Worm (Caenorhabditis elegans) whole organism, L2 larva: ENCODE data around the gene lpr-4.

Source experiments
- C34F6.9 ChIP-seq: fragments of 150-350 bp; optimal IDR thresholded peaks from 2 replicates; lab custom pipeline; 2014; ENCODE audit warnings: missing biosample characterization, missing genetic modification characterization
- F13H6.1 ChIP-seq: sonication (generic microtip); optimal IDR thresholded peaks from 2 replicates; lab custom pipeline; 2016; ENCODE audit warnings: missing genetic modification characterization, missing compliant biosample characterization
- R02D3.7 ChIP-seq: fragments of 150-350 bp; optimal IDR thresholded peaks from 2 replicates; lab custom pipeline; 2014; ENCODE audit warnings: missing biosample characterization, missing genetic modification characterization
- Y55F3AM.14 ChIP-seq: fragments of 200-800 bp; sonication (Bioruptor generic); optimal IDR thresholded peaks from 2 replicates; lab custom pipeline; 2018; ENCODE audit warnings: mild to moderate bottlenecking, missing genetic modification characterization, missing compliant biosample characterization
- ZK546.5 ChIP-seq: sonication (generic microtip); optimal IDR thresholded peaks from 2 replicates; lab custom pipeline; 2017; ENCODE audit warnings: missing biosample characterization, missing genetic modification characterization
- alr-1 ChIP-seq: fragments of 150-350 bp; optimal IDR thresholded peaks from 2 replicates; lab custom pipeline; 2014; ENCODE audit warnings: missing biosample characterization, missing genetic modification characterization
- aly-2 ChIP-seq: fragments of 150-350 bp; optimal IDR thresholded peaks from 2 replicates; lab custom pipeline; 2014; ENCODE audit warnings: missing biosample characterization, missing genetic modification characterization
- ama-1 ChIP-seq: fragments of 150-350 bp; optimal IDR thresholded peaks from 2 replicates; lab custom pipeline; 2018; ENCODE audit warnings: inconsistent platforms
- blmp-1 ChIP-seq: sonication (generic microtip); optimal IDR thresholded peaks from 2 replicates; lab custom pipeline; 2017; ENCODE audit warnings: missing genetic modification characterization, mild to moderate bottlenecking, missing compliant biosample characterization, antibody characterized with exemption, moderate library complexity; ENCODE audit not compliant: insufficient read depth
- ceh-16 ChIP-seq: fragments of 150-350 bp; optimal IDR thresholded peaks from 2 replicates; lab custom pipeline; 2014; ENCODE audit warnings: missing biosample characterization, missing genetic modification characterization
- ceh-82 ChIP-seq: fragments of 150-350 bp; optimal IDR thresholded peaks from 2 replicates; lab custom pipeline; 2014; ENCODE audit warnings: missing biosample characterization, missing genetic modification characterization
- crh-2 ChIP-seq: sonication (generic microtip); optimal IDR thresholded peaks from 2 replicates; lab custom pipeline; 2017; ENCODE audit warnings: missing biosample characterization, missing genetic modification characterization
- dmd-4 ChIP-seq: sonication (generic microtip); optimal IDR thresholded peaks from 2 replicates; lab custom pipeline; 2017; ENCODE audit warnings: missing biosample characterization, missing genetic modification characterization
- egl-27 ChIP-seq: sonication (generic microtip); optimal IDR thresholded peaks from 3 replicates; lab custom pipeline; 2017; ENCODE audit warnings: missing biosample characterization, missing genetic modification reagents, missing genetic modification characterization
- elt-1 ChIP-seq: fragments of 150-350 bp; optimal IDR thresholded peaks from 2 replicates; lab custom pipeline; 2014; ENCODE audit warnings: missing biosample characterization, missing genetic modification characterization
- elt-3 ChIP-seq: sonication (generic microtip); optimal IDR thresholded peaks from 2 replicates; lab custom pipeline; 2017; ENCODE audit warnings: missing biosample characterization, missing genetic modification characterization
- fos-1 ChIP-seq: fragments of 150-350 bp; optimal IDR thresholded peaks from 2 replicates; lab custom pipeline; 2014; ENCODE audit warnings: missing biosample characterization, missing genetic modification characterization
- gmeb-1 ChIP-seq: fragments of 150-350 bp; optimal IDR thresholded peaks from 2 replicates; lab custom pipeline; 2014; ENCODE audit warnings: missing biosample characterization, missing genetic modification characterization
- lin-11 ChIP-seq: fragments of 150-350 bp; sonication (generic microtip); optimal IDR thresholded peaks from 2 replicates; lab custom pipeline; 2014; ENCODE audit warnings: missing biosample characterization, missing genetic modification characterization, inconsistent platforms, mixed read lengths
- lin-13 ChIP-seq: fragments of 150-350 bp; optimal IDR thresholded peaks from 2 replicates; lab custom pipeline; 2014; ENCODE audit warnings: missing biosample characterization, missing genetic modification reagents, missing genetic modification characterization
- lin-39 ChIP-seq: fragments of 150-350 bp; optimal IDR thresholded peaks from 2 replicates; lab custom pipeline; 2014; ENCODE audit warnings: missing biosample characterization, missing genetic modification reagents, missing genetic modification characterization
- lsy-2 ChIP-seq, 2 experiments: fragments of 150-350 bp in 1 of 2; sonication (generic microtip) in 1 of 2; optimal IDR thresholded peaks; 2 replicates each; lab custom pipeline; 2014 to 2017; ENCODE audit warnings: missing biosample characterization in 2 of 2, missing genetic modification characterization in 2 of 2
- mab-5 ChIP-seq: fragments of 150-350 bp; optimal IDR thresholded peaks from 2 replicates; lab custom pipeline; 2014; ENCODE audit warnings: missing biosample characterization, missing genetic modification characterization
- mbf-1 ChIP-seq: sonication (generic microtip); optimal IDR thresholded peaks from 2 replicates; lab custom pipeline; 2017; ENCODE audit warnings: missing biosample characterization, missing genetic modification characterization
- mdl-1 ChIP-seq, 2 experiments: fragments of 150-350 bp in 1 of 2; sonication (generic microtip) in 1 of 2; optimal IDR thresholded peaks; 2 replicates each; lab custom pipeline; 2017; ENCODE audit warnings: missing biosample characterization in 2 of 2, missing genetic modification characterization in 2 of 2
- nhr-10 ChIP-seq: sonication (generic microtip); optimal IDR thresholded peaks from 2 replicates; lab custom pipeline; 2017; ENCODE audit warnings: missing biosample characterization, missing genetic modification characterization
- nhr-11 ChIP-seq: fragments of 150-350 bp; optimal IDR thresholded peaks from 2 replicates; lab custom pipeline; 2014; ENCODE audit warnings: missing biosample characterization, missing genetic modification characterization
- nhr-12 ChIP-seq: fragments of 150-350 bp; optimal IDR thresholded peaks from 2 replicates; lab custom pipeline; 2014; ENCODE audit warnings: missing biosample characterization, missing genetic modification characterization
- nhr-129 ChIP-seq: fragments of 150-350 bp; optimal IDR thresholded peaks from 2 replicates; lab custom pipeline; 2014; ENCODE audit warnings: missing biosample characterization, missing genetic modification characterization
- nhr-21 ChIP-seq: fragments of 150-350 bp; optimal IDR thresholded peaks from 2 replicates; lab custom pipeline; 2014; ENCODE audit warnings: missing biosample characterization, missing genetic modification characterization
- nhr-23 ChIP-seq: fragments of 150-350 bp; optimal IDR thresholded peaks from 2 replicates; lab custom pipeline; 2014; ENCODE audit warnings: missing biosample characterization, missing genetic modification reagents, missing genetic modification characterization
- nhr-237 ChIP-seq: fragments of 150-350 bp; optimal IDR thresholded peaks from 2 replicates; lab custom pipeline; 2014; ENCODE audit warnings: missing biosample characterization, missing genetic modification characterization
- nhr-25 ChIP-seq: fragments of 150-350 bp; sonication (generic microtip); optimal IDR thresholded peaks from 3 replicates; lab custom pipeline; 2014; ENCODE audit warnings: missing biosample characterization, missing genetic modification characterization
- nhr-6 ChIP-seq: fragments of 150-350 bp; optimal IDR thresholded peaks from 2 replicates; lab custom pipeline; 2014; ENCODE audit warnings: missing biosample characterization, missing genetic modification characterization
- nhr-77 ChIP-seq: fragments of 150-350 bp; optimal IDR thresholded peaks from 2 replicates; lab custom pipeline; 2014; ENCODE audit warnings: missing biosample characterization, missing genetic modification characterization
- peb-1 ChIP-seq: fragments of 150-350 bp; optimal IDR thresholded peaks from 2 replicates; lab custom pipeline; 2014; ENCODE audit warnings: missing biosample characterization, missing genetic modification characterization
- sem-4 ChIP-seq: fragments of 150-350 bp; optimal IDR thresholded peaks from 2 replicates; lab custom pipeline; 2014; ENCODE audit warnings: missing biosample characterization, missing genetic modification reagents, missing genetic modification characterization
- skn-1 ChIP-seq: sonication (generic microtip); optimal IDR thresholded peaks from 2 replicates; lab custom pipeline; 2017; ENCODE audit warnings: missing biosample characterization, missing genetic modification characterization
- sma-3 ChIP-seq: sonication (generic microtip); optimal IDR thresholded peaks from 2 replicates; lab custom pipeline; 2016; ENCODE audit warnings: missing genetic modification reagents, missing genetic modification characterization, missing compliant biosample characterization
- sma-9 ChIP-seq, 2 experiments: fragments of 150-350 bp in 1 of 2; sonication (generic microtip) in 1 of 2; optimal IDR thresholded peaks; 2 replicates each; lab custom pipeline; 2014 to 2016; ENCODE audit warnings: missing genetic modification characterization in 2 of 2, mild to moderate bottlenecking in 1 of 2, missing biosample characterization in 1 of 2, missing compliant biosample characterization in 1 of 2, missing genetic modification reagents in 1 of 2, moderate library complexity in 1 of 2
- snpc-4 ChIP-seq: fragments of 150-350 bp; optimal IDR thresholded peaks from 2 replicates; lab custom pipeline; 2014; ENCODE audit warnings: missing biosample characterization, missing genetic modification characterization
- unc-39 ChIP-seq: fragments of 150-350 bp; optimal IDR thresholded peaks from 2 replicates; lab custom pipeline; 2014; ENCODE audit warnings: missing biosample characterization, missing genetic modification characterization
- unc-55 ChIP-seq: fragments of 150-350 bp; sonication (generic microtip); optimal IDR thresholded peaks from 3 replicates; lab custom pipeline; 2014; ENCODE audit warnings: missing biosample characterization, missing genetic modification reagents, missing genetic modification characterization
- unc-62 ChIP-seq: fragments of 150-350 bp; optimal IDR thresholded peaks from 2 replicates; lab custom pipeline; 2014; ENCODE audit warnings: missing biosample characterization, missing genetic modification reagents, missing genetic modification characterization
- zag-1 ChIP-seq: fragments of 150-350 bp; optimal IDR thresholded peaks from 2 replicates; lab custom pipeline; 2014; ENCODE audit warnings: missing biosample characterization, missing genetic modification characterization
- ztf-1 ChIP-seq: fragments of 200-800 bp; sonication (Bioruptor generic); conservative IDR thresholded peaks from 2 replicates; pipeline ENCODE4 v1.3.6; 2022; ENCODE audit warnings: missing genetic modification characterization, missing compliant biosample characterization
- ztf-11 ChIP-seq: sonication (generic microtip); optimal IDR thresholded peaks from 2 replicates; lab custom pipeline; 2017; ENCODE audit warnings: missing biosample characterization, missing genetic modification characterization
- ztf-4 ChIP-seq: fragments of 150-350 bp; optimal IDR thresholded peaks from 2 replicates; lab custom pipeline; 2014; ENCODE audit warnings: missing biosample characterization, missing genetic modification characterization

Gene lpr-4

DNA sequence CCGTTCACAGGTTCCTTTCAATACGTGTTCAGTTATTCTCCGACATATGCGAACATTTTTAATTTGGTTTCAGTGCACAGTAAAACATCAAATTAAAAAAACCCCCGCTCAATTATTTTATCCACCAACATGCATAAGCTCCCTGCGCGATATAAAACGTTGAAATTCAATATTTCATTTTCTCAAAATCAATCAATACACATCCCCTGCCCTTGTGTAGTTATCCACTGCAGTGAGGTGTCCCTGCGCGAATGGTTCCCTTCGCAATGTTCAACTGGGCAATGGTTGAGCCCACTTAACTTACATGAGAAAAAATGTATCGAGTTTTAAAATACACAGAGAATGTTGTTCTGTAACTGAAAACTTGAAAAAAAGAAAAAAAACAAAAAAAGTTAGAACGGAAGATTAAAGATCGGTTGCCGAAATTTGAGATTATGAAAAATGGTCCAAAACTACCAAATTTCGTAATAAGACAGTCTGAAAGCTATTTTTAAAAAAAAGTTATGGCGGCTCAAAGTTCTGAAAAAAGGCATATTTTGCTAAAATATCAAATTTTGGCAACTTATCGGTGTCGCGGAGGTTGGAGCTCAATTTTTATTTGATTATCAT, 29.2 kb downstream of the lpr-4 start (continued):
- TF ChIP-seq mab-5 (tag; lab: Kevin White, UChicago) (peak; percentile 99), egl-27 (peak; percentile 100), lsy-2 (tag; optimal IDR thresholded peaks at IDR 0.05; lab: Kevin White, UChicago) (peak; percentile 97 to 98), R02D3.7 (tag; lab: Kevin White, UChicago) (peak; percentile 89), C34F6.9 (tag; lab: Kevin White, UChicago) (peak; percentile 100)

DNA sequence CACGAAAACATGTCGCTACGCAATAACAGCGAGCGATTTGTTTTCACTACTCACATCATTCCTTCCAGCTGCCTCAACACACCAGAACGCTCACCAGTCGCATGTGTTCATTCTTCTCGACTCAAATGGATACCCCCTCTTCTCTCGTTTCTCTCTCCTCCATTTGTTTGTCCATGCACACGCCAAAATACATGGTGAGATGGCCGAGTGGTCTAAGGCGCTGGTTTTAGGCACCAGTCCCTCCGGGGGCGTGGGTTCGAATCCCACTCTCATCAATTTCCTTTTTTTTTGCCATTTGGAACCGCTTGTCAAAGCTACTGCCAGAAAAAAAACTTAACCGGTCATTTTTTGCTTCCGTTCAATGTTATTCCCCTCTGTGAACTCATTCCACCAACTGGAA, 30.6 kb downstream of the lpr-4 start:
- TF ChIP-seq ztf-1 (GFP tag; lab: Robert Waterston, UW) (no peak), F13H6.1 (peak; percentile 72), mdl-1 (tag; optimal IDR thresholded peaks at IDR 0.05; lab: Kevin White, UChicago) (peak in 1 of 2 experiments; percentile 86), egl-27 (peak; percentile 71), peb-1 (tag; lab: Kevin White, UChicago) (no peak), nhr-21 (peak; percentile 75), sma-3 (GFP tag; lab: Kevin White, UChicago) (peak; percentile 82), sma-9 (GFP tag; optimal IDR thresholded peaks at IDR 0.05; lab: Kevin White, UChicago) (peak; percentile 79), sma-9 (tag; optimal IDR thresholded peaks at IDR 0.05; lab: Kevin White, UChicago) (no peak), ama-1 (lab: Kevin White, UChicago) (no peak), ZK546.5 (tag; lab: Kevin White, UChicago) (no peak), elt-1 (no peak), Y55F3AM.14 (GFP tag; lab: Kevin White, UChicago) (peak; percentile 51), nhr-12 (tag; lab: Kevin White, UChicago) (no peak), alr-1 (tag; lab: Kevin White, UChicago) (no peak), lsy-2 (tag; optimal IDR thresholded peaks at IDR 0.05; lab: Kevin White, UChicago) (peak in 1 of 2 experiments; percentile 76), nhr-25 (tag; lab: Kevin White, UChicago) (no peak), ztf-11 (no peak), nhr-237 (tag; lab: Kevin White, UChicago) (peak; percentile 34), snpc-4 (tag; lab: Kevin White, UChicago) (no peak), ceh-82 (tag; lab: Kevin White, UChicago) (peak; percentile 24), nhr-10 (tag; lab: Kevin White, UChicago) (peak; percentile 11), ceh-16 (no peak), lin-39 (no peak), unc-39 (tag; lab: Kevin White, UChicago) (peak; percentile 10), zag-1 (tag; lab: Kevin White, UChicago) (peak; percentile 60), skn-1 (tag; lab: Kevin White, UChicago) (no peak), R02D3.7 (tag; lab: Kevin White, UChicago) (no peak), crh-2 (tag; lab: Kevin White, UChicago) (peak; percentile 79), mab-5 (tag; lab: Kevin White, UChicago) (peak; percentile 84), unc-55 (GFP tag; lab: Kevin White, UChicago) (peak; percentile 86), aly-2 (tag; lab: Kevin White, UChicago) (no peak), nhr-77 (no peak), elt-3 (tag; lab: Kevin White, UChicago) (no peak), sem-4 (tag; lab: Kevin White, UChicago) (peak; percentile 58), fos-1 (tag; lab: Kevin White, UChicago) (peak; percentile 77), gmeb-1 (tag; lab: Kevin White, UChicago) (peak; percentile 21), nhr-23 (tag; lab: Kevin White, UChicago) (no peak), lin-13 (peak; percentile 80), lin-11 (tag; lab: Kevin White, UChicago) (peak; percentile 79), unc-62 (GFP tag; lab: Kevin White, UChicago) (no peak), mbf-1 (tag; lab: Kevin White, UChicago) (no peak), dmd-4 (peak; percentile 13), nhr-129 (tag; lab: Kevin White, UChicago) (peak; percentile 85), nhr-11 (no peak), C34F6.9 (tag; lab: Kevin White, UChicago) (peak; percentile 60), ztf-4 (tag; lab: Kevin White, UChicago) (no peak), nhr-6 (peak; percentile 60), blmp-1 (tag; lab: Kevin White, UChicago) (peak; percentile 59)
